Worm (Caenorhabditis elegans) whole organism, L4/young adult: Measurements from ENCODE around the gene srlf-27.

Experiments
- W03F9.2 ChIP-seq: fragments of 150-350 bp; optimal IDR thresholded peaks from 2 replicates; lab custom pipeline; 2014; ENCODE audit warnings: missing biosample characterization, missing genetic modification characterization
- dao-5 ChIP-seq: sonication (generic microtip); optimal IDR thresholded peaks from 2 replicates; lab custom pipeline; 2016; ENCODE audit warnings: missing genotype, missing genetic modification characterization, moderate library complexity, missing compliant biosample characterization
- him-1 ChIP-seq: sonication (generic microtip); optimal IDR thresholded peaks from 2 replicates; lab custom pipeline; 2016; ENCODE audit warnings: missing genotype, missing genetic modification reagents, missing genetic modification characterization, missing compliant biosample characterization

DNA sequence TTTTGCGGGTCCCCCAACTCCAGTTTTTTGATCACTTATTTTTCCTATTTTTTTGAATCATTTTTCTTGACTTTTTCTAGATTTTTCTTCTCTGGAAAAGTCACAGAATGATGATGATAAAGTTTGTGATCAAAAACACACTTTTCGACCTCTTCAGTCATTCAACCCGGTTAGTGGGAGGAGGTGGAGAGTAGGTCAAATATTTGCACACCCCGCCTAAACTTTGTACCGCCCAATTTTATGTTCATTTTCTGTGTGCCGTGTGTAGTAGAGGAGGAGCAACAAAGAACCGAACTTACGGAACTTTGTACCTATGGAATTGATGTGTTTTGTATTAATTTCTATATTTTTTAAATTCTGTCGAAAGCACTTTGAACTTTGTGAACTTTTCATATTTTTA is 20.0 kb upstream of the srlf-27 start:
- TF ChIP-seq him-1, result no peak
- TF ChIP-seq dao-5, result no peak
- no peak for TF ChIP-seq W03F9.2 (tag; lab: Kevin White, UChicago)
